Worm (Caenorhabditis elegans) whole organism, L1 larva: ENCODE measurements around the gene str-44.

Experiments used
- C04F5.9 ChIP-seq: sonication (generic microtip); optimal IDR thresholded peaks from 2 replicates; lab custom pipeline; 2016; ENCODE audit warnings: missing genetic modification characterization, missing compliant biosample characterization
- C16A3.4 ChIP-seq: fragments of 150-350 bp; optimal IDR thresholded peaks from 2 replicates; lab custom pipeline; 2014; ENCODE audit warnings: missing biosample characterization, missing genetic modification characterization
- C34B4.2 ChIP-seq: sonication (generic microtip); optimal IDR thresholded peaks from 2 replicates; lab custom pipeline; 2017; ENCODE audit warnings: mild to moderate bottlenecking, missing genetic modification characterization, missing compliant biosample characterization
- F16B12.6 ChIP-seq: fragments of 150-350 bp; optimal IDR thresholded peaks from 2 replicates; lab custom pipeline; 2014; ENCODE audit warnings: missing biosample characterization, missing genetic modification characterization
- Y116A8C.19 ChIP-seq: sonication (generic microtip); optimal IDR thresholded peaks from 2 replicates; lab custom pipeline; 2016; ENCODE audit warnings: missing compliant biosample characterization, missing genetic modification characterization, borderline replicate concordance
- alr-1 ChIP-seq: fragments of 200-800 bp; sonication (Bioruptor generic); optimal IDR thresholded peaks from 2 replicates; lab custom pipeline; 2018; ENCODE audit warnings: borderline replicate concordance, mild to moderate bottlenecking, missing genetic modification characterization, missing compliant biosample characterization
- aly-2 ChIP-seq: fragments of 150-350 bp; optimal IDR thresholded peaks from 2 replicates; lab custom pipeline; 2014; ENCODE audit warnings: missing biosample characterization, missing genetic modification characterization
- ceh-90 ChIP-seq: sonication (generic microtip); optimal IDR thresholded peaks from 2 replicates; lab custom pipeline; 2016; ENCODE audit warnings: missing genetic modification characterization, missing compliant biosample characterization
- dpl-1 ChIP-seq, 3 experiments: fragments of 150-350 bp in 2 of 3; sonication (generic microtip) in 1 of 3; optimal IDR thresholded peaks; 2 replicates each; lab custom pipeline; 2014 to 2017; ENCODE audit warnings: missing biosample characterization in 3 of 3, missing genetic modification characterization in 3 of 3, missing genetic modification reagents in 3 of 3
- egl-13 ChIP-seq: sonication (generic microtip); optimal IDR thresholded peaks from 2 replicates; lab custom pipeline; 2016; ENCODE audit warnings: missing genotype, missing genetic modification reagents, missing genetic modification characterization, missing compliant biosample characterization
- elt-2 ChIP-seq: sonication (generic microtip); optimal IDR thresholded peaks from 2 replicates; lab custom pipeline; 2016; ENCODE audit warnings: missing genetic modification characterization, mild to moderate bottlenecking, inconsistent platforms, missing compliant biosample characterization, missing genetic modification reagents
- elt-3 ChIP-seq, 6 experiments: fragments of 150-350 bp in 1 of 6; sonication (generic microtip); optimal IDR thresholded peaks; 2 replicates each; lab custom pipeline; 2017 to 2018; ENCODE audit warnings: missing biosample characterization in 6 of 6, missing genetic modification characterization in 6 of 6, inconsistent platforms in 1 of 6
- ets-5 ChIP-seq: fragments of 200-800 bp; sonication (Bioruptor generic); IDR thresholded peaks from 2 replicates; pipeline ENCODE4 v1.3.6; 2022; ENCODE audit warnings: missing genetic modification characterization, missing compliant biosample characterization
- fkh-10 ChIP-seq: sonication (generic microtip); optimal IDR thresholded peaks from 2 replicates; lab custom pipeline; 2017; ENCODE audit warnings: missing biosample characterization, missing genetic modification reagents, missing genetic modification characterization
- fkh-4 ChIP-seq: sonication (generic microtip); optimal IDR thresholded peaks from 2 replicates; lab custom pipeline; 2016; ENCODE audit warnings: missing compliant biosample characterization, missing genetic modification characterization, borderline replicate concordance
- fkh-8 ChIP-seq: sonication (generic microtip); optimal IDR thresholded peaks from 2 replicates; lab custom pipeline; 2016; ENCODE audit warnings: mild to moderate bottlenecking, missing genetic modification characterization, missing compliant biosample characterization
- fos-1 ChIP-seq: fragments of 150-350 bp; optimal IDR thresholded peaks from 2 replicates; lab custom pipeline; 2014; ENCODE audit warnings: missing biosample characterization, missing genetic modification characterization
- grh-1 ChIP-seq: fragments of 200-800 bp; sonication (Bioruptor generic); IDR thresholded peaks from 2 replicates; pipeline ENCODE4 v1.3.6; 2022; ENCODE audit warnings: missing genetic modification reagents, missing genetic modification characterization, missing compliant biosample characterization
- hlh-4 ChIP-seq: sonication (generic microtip); optimal IDR thresholded peaks from 2 replicates; lab custom pipeline; 2016; ENCODE audit warnings: mild to moderate bottlenecking, missing genetic modification characterization, missing compliant biosample characterization
- hpl-2 ChIP-seq: fragments of 150-350 bp; optimal IDR thresholded peaks from 2 replicates; lab custom pipeline; 2014; ENCODE audit warnings: missing biosample characterization, missing genetic modification reagents, missing genetic modification characterization
- isw-1 ChIP-seq: fragments of 200-800 bp; sonication (Bioruptor generic); IDR thresholded peaks from 2 replicates; pipeline ENCODE4 v1.3.6; 2022; ENCODE audit warnings: missing genetic modification characterization, missing compliant biosample characterization
- lin-14 ChIP-seq: fragments of 200-800 bp; sonication (Bioruptor generic); optimal IDR thresholded peaks from 2 replicates; lab custom pipeline; 2018; ENCODE audit warnings: mild to moderate bottlenecking, missing genetic modification characterization, moderate library complexity, missing compliant biosample characterization
- lin-35 ChIP-seq, 2 experiments: fragments of 150-350 bp; optimal IDR thresholded peaks; 2 replicates each; lab custom pipeline; 2014; ENCODE audit warnings: missing biosample characterization in 2 of 2, missing genetic modification characterization in 2 of 2, missing genetic modification reagents in 2 of 2
- mef-2 ChIP-seq: fragments of 150-350 bp; optimal IDR thresholded peaks from 2 replicates; lab custom pipeline; 2014; ENCODE audit warnings: missing biosample characterization, missing genetic modification characterization
- mep-1 ChIP-seq: fragments of 150-350 bp; optimal IDR thresholded peaks from 2 replicates; lab custom pipeline; 2014; ENCODE audit warnings: missing biosample characterization, missing genetic modification characterization
- nhr-11 ChIP-seq: fragments of 150-350 bp; optimal IDR thresholded peaks from 2 replicates; lab custom pipeline; 2014; ENCODE audit warnings: missing biosample characterization, missing genetic modification characterization
- nhr-12 ChIP-seq: sonication (generic microtip); optimal IDR thresholded peaks from 2 replicates; lab custom pipeline; 2017; ENCODE audit warnings: missing biosample characterization, missing genetic modification characterization
- nhr-19 ChIP-seq: fragments of 200-800 bp; sonication (Bioruptor generic); conservative IDR thresholded peaks from 2 replicates; pipeline ENCODE4 v1.3.6; 2022; ENCODE audit warnings: missing genetic modification characterization, missing compliant biosample characterization
- nhr-20 ChIP-seq: sonication (generic microtip); optimal IDR thresholded peaks from 2 replicates; lab custom pipeline; 2016; ENCODE audit warnings: mild to moderate bottlenecking, missing genetic modification characterization, missing compliant biosample characterization
- nhr-237 ChIP-seq: fragments of 150-350 bp; optimal IDR thresholded peaks from 2 replicates; lab custom pipeline; 2014; ENCODE audit warnings: missing biosample characterization, missing genetic modification characterization
- nhr-28 ChIP-seq: fragments of 150-350 bp; optimal IDR thresholded peaks from 2 replicates; lab custom pipeline; 2014; ENCODE audit warnings: missing biosample characterization, missing genetic modification characterization
- nhr-47 ChIP-seq: sonication (generic microtip); optimal IDR thresholded peaks from 2 replicates; lab custom pipeline; 2016; ENCODE audit warnings: mild to moderate bottlenecking, missing genetic modification characterization, moderate library complexity, missing compliant biosample characterization
- nhr-71 ChIP-seq: sonication (generic microtip); optimal IDR thresholded peaks from 2 replicates; lab custom pipeline; 2016; ENCODE audit warnings: mild to moderate bottlenecking, missing genetic modification characterization, moderate library complexity, missing compliant biosample characterization
- nhr-76 ChIP-seq: sonication (generic microtip); optimal IDR thresholded peaks from 2 replicates; lab custom pipeline; 2017; ENCODE audit warnings: missing biosample characterization, missing genetic modification characterization
- nhr-84 ChIP-seq: sonication (generic microtip); optimal IDR thresholded peaks from 2 replicates; lab custom pipeline; 2017; ENCODE audit warnings: missing biosample characterization, missing genetic modification characterization
- nhr-90 ChIP-seq: sonication (generic microtip); optimal IDR thresholded peaks from 2 replicates; lab custom pipeline; 2016; ENCODE audit warnings: mild to moderate bottlenecking, missing genetic modification characterization, missing compliant biosample characterization; ENCODE audit not compliant: poor library complexity
- pag-3 ChIP-seq: sonication (generic microtip); optimal IDR thresholded peaks from 2 replicates; lab custom pipeline; 2017; ENCODE audit warnings: missing genetic modification characterization, mild to moderate bottlenecking, missing compliant biosample characterization, antibody characterized with exemption, borderline replicate concordance; ENCODE audit not compliant: insufficient read depth
- pax-3 ChIP-seq: fragments of 200-800 bp; sonication (Bioruptor generic); optimal IDR thresholded peaks from 2 replicates; lab custom pipeline; 2018; ENCODE audit warnings: mild to moderate bottlenecking, missing genetic modification characterization, moderate library complexity, missing compliant biosample characterization
- rnt-1 ChIP-seq: sonication (generic microtip); optimal IDR thresholded peaks from 2 replicates; lab custom pipeline; 2016; ENCODE audit warnings: mild to moderate bottlenecking, missing genetic modification characterization, moderate library complexity, missing compliant biosample characterization
- snpc-4 ChIP-seq: fragments of 150-350 bp; optimal IDR thresholded peaks from 2 replicates; lab custom pipeline; 2014; ENCODE audit warnings: missing biosample characterization, missing genetic modification characterization
- snu-23 ChIP-seq: sonication (generic microtip); optimal IDR thresholded peaks from 2 replicates; lab custom pipeline; 2016; ENCODE audit warnings: missing genetic modification characterization, missing compliant biosample characterization
- sox-4 ChIP-seq: sonication (generic microtip); optimal IDR thresholded peaks from 2 replicates; lab custom pipeline; 2016; ENCODE audit warnings: missing genetic modification characterization, missing compliant biosample characterization
- sptf-1 ChIP-seq: fragments of 150-350 bp; optimal IDR thresholded peaks from 2 replicates; lab custom pipeline; 2014; ENCODE audit warnings: missing biosample characterization, missing genetic modification characterization
- tbx-2 ChIP-seq: sonication (generic microtip); optimal IDR thresholded peaks from 2 replicates; lab custom pipeline; 2016; ENCODE audit warnings: missing genetic modification characterization, missing compliant biosample characterization
- unc-130 ChIP-seq: fragments of 150-350 bp; optimal IDR thresholded peaks from 2 replicates; lab custom pipeline; 2017; ENCODE audit warnings: missing biosample characterization, missing genetic modification characterization, inconsistent platforms
- unc-30 ChIP-seq: sonication (generic microtip); optimal IDR thresholded peaks from 2 replicates; lab custom pipeline; 2017; ENCODE audit warnings: missing biosample characterization, missing genetic modification characterization
- unc-86 ChIP-seq: sonication (generic microtip); optimal IDR thresholded peaks from 2 replicates; lab custom pipeline; 2016; ENCODE audit warnings: missing genetic modification characterization, missing compliant biosample characterization
- vab-15 ChIP-seq: sonication (generic microtip); optimal IDR thresholded peaks from 2 replicates; lab custom pipeline; 2017; ENCODE audit warnings: missing genotype, mild to moderate bottlenecking, missing genetic modification characterization, missing compliant biosample characterization
- zag-1 ChIP-seq: fragments of 150-350 bp; optimal IDR thresholded peaks from 2 replicates; lab custom pipeline; 2014; ENCODE audit warnings: missing biosample characterization, missing genetic modification characterization
- ztf-4 ChIP-seq: fragments of 150-350 bp; optimal IDR thresholded peaks from 2 replicates; lab custom pipeline; 2014; ENCODE audit warnings: missing biosample characterization, missing genetic modification characterization

Gene str-44

DNA sequence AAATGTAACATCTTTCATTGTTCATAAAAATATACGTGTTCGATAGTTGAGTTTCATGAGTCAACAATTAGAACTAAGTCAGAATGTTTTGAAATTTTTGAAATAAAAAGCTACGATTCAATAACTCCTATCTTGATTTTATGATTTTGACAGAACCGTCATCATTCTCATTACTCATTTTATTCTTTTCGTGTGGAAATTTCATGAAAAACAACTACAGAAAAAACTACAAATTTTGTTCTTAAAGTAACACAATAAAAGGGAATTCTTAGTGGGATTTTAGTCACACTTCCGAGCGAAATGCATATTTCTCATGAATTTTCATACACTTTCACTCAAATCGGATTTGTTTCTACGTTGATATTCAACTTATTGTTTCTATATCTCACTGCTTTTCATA is at the start of gene str-44:
str-44 (plus strand) TSS at position 301 of the 400 bp plus-strand sequence.
- TF ChIP-seq C16A3.4, result no peak
- no peak for TF ChIP-seq nhr-11 (tag; lab: Kevin White, UChicago)
- TF ChIP-seq vab-15 (tag; lab: Kevin White, UChicago), result no peak
- no peak for TF ChIP-seq Y116A8C.19 (tag; lab: Kevin White, UChicago)
- no peak for TF ChIP-seq nhr-12 (tag; lab: Kevin White, UChicago)
- no peak for TF ChIP-seq nhr-20 (tag; lab: Kevin White, UChicago)
- TF ChIP-seq snpc-4 (tag; lab: Kevin White, UChicago), result no peak
- no peak for TF ChIP-seq ets-5 (GFP tag; lab: Robert Waterston, UW)
- no peak for TF ChIP-seq aly-2 (tag; lab: Kevin White, UChicago)
- TF ChIP-seq nhr-237 (tag; lab: Kevin White, UChicago), result no peak
- no peak for TF ChIP-seq sox-4 (tag; lab: Kevin White, UChicago)
- TF ChIP-seq sptf-1 (tag; lab: Kevin White, UChicago), result no peak
- no peak for TF ChIP-seq dpl-1 (GFP tag; optimal IDR thresholded peaks at IDR 0.05; lab: Kevin White, UChicago)
- TF ChIP-seq mef-2 (tag; lab: Kevin White, UChicago), result no peak

DNA sequence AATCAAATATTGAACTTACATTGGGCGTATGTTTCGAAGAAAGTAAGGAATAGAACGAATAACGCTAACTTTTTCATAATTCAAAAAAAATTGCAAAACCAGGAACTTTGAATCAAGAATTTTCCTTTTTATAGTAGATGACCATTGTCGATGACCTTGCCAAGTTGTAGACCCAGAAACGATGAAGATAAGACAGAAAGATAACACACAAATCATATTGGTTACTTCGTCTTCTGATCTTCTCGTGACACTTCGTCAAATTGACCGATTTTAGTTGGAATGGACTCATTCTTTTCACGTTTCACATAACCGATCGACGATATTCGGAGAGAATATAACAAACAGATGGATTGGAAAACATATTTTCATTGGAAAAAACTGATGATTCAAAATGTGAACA is 45.2 kb upstream of the str-44 start, which contains the start of gene grsp-3:
grsp-3 (minus strand) TSS at position 149 of the 400 bp plus-strand sequence.
- TF ChIP-seq fkh-4 (tag; lab: Kevin White, UChicago) (no peak), nhr-19 (GFP tag; lab: Robert Waterston, UW) (no peak; the same call in 1 of the 2 replicates), snu-23 (peak; percentile 57), C16A3.4 (no peak), grh-1 (GFP tag; lab: Robert Waterston, UW) (no peak), isw-1 (GFP tag; lab: Robert Waterston, UW) (no peak), ceh-90 (tag; lab: Kevin White, UChicago) (no peak), nhr-84 (tag; lab: Kevin White, UChicago) (no peak), lin-35 (GFP tag; optimal IDR thresholded peaks at IDR 0.05; lab: Kevin White, UChicago) (peak in 1 of 2 experiments; percentile 43), pax-3 (tag; lab: Kevin White, UChicago) (no peak), dpl-1 (GFP tag; optimal IDR thresholded peaks at IDR 0.05; lab: Kevin White, UChicago) (peak in 1 of 3 experiments; percentile 26), elt-3 (tag; optimal IDR thresholded peaks at IDR 0.05; lab: Kevin White, UChicago) (peak in 2 of 6 experiments; percentile 59 to 95), elt-2 (tag; lab: Kevin White, UChicago) (no peak), nhr-28 (tag; lab: Kevin White, UChicago) (no peak), hpl-2 (GFP tag; lab: Kevin White, UChicago) (no peak), mep-1 (tag; lab: Kevin White, UChicago) (peak; percentile 39), fos-1 (no peak), alr-1 (tag; lab: Kevin White, UChicago) (no peak), zag-1 (tag; lab: Kevin White, UChicago) (no peak), tbx-2 (tag; lab: Kevin White, UChicago) (peak; percentile 18), nhr-20 (tag; lab: Kevin White, UChicago) (peak; percentile 60), F16B12.6 (tag; lab: Kevin White, UChicago) (no peak), nhr-47 (no peak), aly-2 (tag; lab: Kevin White, UChicago) (no peak), sptf-1 (tag; lab: Kevin White, UChicago) (no peak), nhr-71 (tag; lab: Kevin White, UChicago) (peak; percentile 59), nhr-237 (tag; lab: Kevin White, UChicago) (no peak), nhr-90 (tag; lab: Kevin White, UChicago) (no peak), C04F5.9 (no peak), vab-15 (tag; lab: Kevin White, UChicago) (no peak), unc-30 (tag; lab: Kevin White, UChicago) (no peak), nhr-76 (no peak), rnt-1 (peak; percentile 7), lin-14 (peak; percentile 60), ztf-4 (no peak), fkh-10 (GFP tag; lab: Kevin White, UChicago) (no peak), hlh-4 (tag; lab: Kevin White, UChicago) (no peak), fkh-8 (tag; lab: Kevin White, UChicago) (no peak), unc-86 (tag; lab: Kevin White, UChicago) (no peak), unc-130 (tag; lab: Kevin White, UChicago) (peak; percentile 39), nhr-11 (tag; lab: Kevin White, UChicago) (no peak), C34B4.2 (tag; lab: Kevin White, UChicago) (no peak), pag-3 (no peak), snpc-4 (tag; lab: Kevin White, UChicago) (no peak), egl-13 (tag; lab: Kevin White, UChicago) (no peak)
